Worm (Caenorhabditis elegans) whole organism, early embryonic: Measurements from ENCODE around the gene F53F1.4.
"Not testable (repeated sequence)": the region's sequence is repeated elsewhere in the genome, so short reads cannot be mapped to it uniquely, and the experiment has no call there.

ENCODE experiments used
- B0310.2 ChIP-seq: sonication (generic microtip); optimal IDR thresholded peaks from 2 replicates; lab custom pipeline; 2016; ENCODE audit warnings: mild to moderate bottlenecking, missing genetic modification characterization, missing compliant biosample characterization
- F13C5.2 ChIP-seq: sonication (generic microtip); optimal IDR thresholded peaks from 2 replicates; lab custom pipeline; 2017; ENCODE audit warnings: mild to moderate bottlenecking, missing genetic modification characterization, inconsistent platforms, missing compliant biosample characterization
- aly-1 ChIP-seq: sonication (generic microtip); optimal IDR thresholded peaks from 2 replicates; lab custom pipeline; 2016; ENCODE audit warnings: missing genetic modification characterization, missing compliant biosample characterization
- ama-1 ChIP-seq: fragments of 150-350 bp; optimal IDR thresholded peaks from 2 replicates; lab custom pipeline; 2014
- ceh-13 ChIP-seq: fragments of 200-800 bp; sonication (Bioruptor generic); optimal IDR thresholded peaks from 2 replicates; lab custom pipeline; 2018; ENCODE audit warnings: mild to moderate bottlenecking, missing genetic modification characterization, missing compliant biosample characterization
- ceh-36 ChIP-seq: sonication (generic microtip); optimal IDR thresholded peaks from 2 replicates; lab custom pipeline; 2016; ENCODE audit warnings: missing genetic modification characterization, inconsistent platforms, missing compliant biosample characterization
- ets-7 ChIP-seq: sonication (generic microtip); optimal IDR thresholded peaks from 2 replicates; lab custom pipeline; 2016; ENCODE audit warnings: missing genotype, missing genetic modification characterization, missing compliant biosample characterization
- flt-1 ChIP-seq: fragments of 200-800 bp; sonication (Bioruptor generic); IDR thresholded peaks from 2 replicates; pipeline ENCODE4 v1.3.6; 2022; ENCODE audit warnings: missing genetic modification characterization, missing compliant biosample characterization
- hmbx-1 ChIP-seq: sonication (generic microtip); optimal IDR thresholded peaks from 2 replicates; lab custom pipeline; 2016; ENCODE audit warnings: mild to moderate bottlenecking, missing genetic modification characterization, missing compliant biosample characterization
- hmg-4 ChIP-seq: fragments of 200-800 bp; sonication (Bioruptor generic); optimal IDR thresholded peaks from 2 replicates; lab custom pipeline; 2018; ENCODE audit warnings: mild to moderate bottlenecking, missing genetic modification characterization, missing compliant biosample characterization
- hnd-1 ChIP-seq: sonication (generic microtip); optimal IDR thresholded peaks from 2 replicates; lab custom pipeline; 2016; ENCODE audit warnings: missing genetic modification characterization, missing compliant biosample characterization
- pes-1 ChIP-seq: fragments of 200-800 bp; sonication (Bioruptor generic); IDR thresholded peaks from 2 replicates; pipeline ENCODE4 v1.3.6; 2022; ENCODE audit warnings: missing genetic modification reagents, missing genetic modification characterization, missing compliant biosample characterization
- scrt-1 ChIP-seq: fragments of 200-800 bp; sonication (Bioruptor generic); IDR thresholded peaks from 2 replicates; pipeline ENCODE4 v1.3.6; 2022; ENCODE audit warnings: missing genetic modification characterization, missing compliant biosample characterization
- sea-1 ChIP-seq: fragments of 200-800 bp; sonication (Bioruptor generic); conservative IDR thresholded peaks from 2 replicates; pipeline ENCODE4 v1.3.6; 2022; ENCODE audit warnings: missing genetic modification characterization, missing compliant biosample characterization
- tbx-11 ChIP-seq: fragments of 200-800 bp; sonication (Bioruptor generic); IDR thresholded peaks from 2 replicates; pipeline ENCODE4 v1.3.6; 2022; ENCODE audit warnings: missing genetic modification characterization, missing compliant biosample characterization
- tbx-37 ChIP-seq: fragments of 200-800 bp; sonication (Bioruptor generic); conservative IDR thresholded peaks from 2 replicates; pipeline ENCODE4 v1.3.6; 2022; ENCODE audit warnings: missing genetic modification reagents, missing genetic modification characterization, missing compliant biosample characterization
- tra-4 ChIP-seq: sonication (generic microtip); optimal IDR thresholded peaks from 2 replicates; lab custom pipeline; 2017; ENCODE audit warnings: missing genetic modification characterization, missing compliant biosample characterization

Gene F53F1.4

ce11 chrV:13432364-13432763, 21.5 kb downstream of the F53F1.4 start, which contains the start of gene srd-17:
Gene srd-17 (minus strand): TSS chrV:13432714.
- TF ChIP-seq hmg-4 (GFP tag; lab: Kevin White, UChicago) (no peak), hnd-1 (tag; lab: Kevin White, UChicago) (no peak), ceh-36 (tag; lab: Kevin White, UChicago) (no peak), ama-1 (no peak), hmbx-1 (tag; lab: Kevin White, UChicago) (no peak), F13C5.2 (tag; lab: Kevin White, UChicago) (no peak), flt-1 (GFP tag; lab: Robert Waterston, UW) (no peak), ets-7 (tag; lab: Kevin White, UChicago) (no peak), tra-4 (tag; lab: Kevin White, UChicago) (no peak), ceh-13 (GFP tag; lab: Kevin White, UChicago) (no peak), B0310.2 (no peak), tbx-11 (GFP tag; lab: Robert Waterston, UW) (no peak), scrt-1 (GFP tag; lab: Robert Waterston, UW) (no peak), sea-1 (GFP tag; lab: Robert Waterston, UW) (no peak), pes-1 (no peak), tbx-37 (GFP tag; lab: Robert Waterston, UW) (no peak)

- no peak for TF ChIP-seq tbx-37 (GFP tag; lab: Robert Waterston, UW)
- peak; percentile 33 for TF ChIP-seq F13C5.2 (tag; lab: Kevin White, UChicago)
Measured at ce11 chrV:13437473-13438074, 26.7 kb downstream of the F53F1.4 start, which contains the start of gene mes-4. Gene mes-4 (minus strand): TSS chrV:13437545.

- TF ChIP-seq B0310.2: no peak
- no peak for TF ChIP-seq F13C5.2 (tag; lab: Kevin White, UChicago)
- TF ChIP-seq scrt-1 (GFP tag; lab: Robert Waterston, UW): no peak
- TF ChIP-seq hmbx-1 (tag; lab: Kevin White, UChicago): no peak
Measured at ce11 chrV:13441661-13442060, 30.8 kb downstream of the F53F1.4 start, which contains the start of gene col-162. Gene col-162 (plus strand): TSS chrV:13441961.

ce11 chrV:13442819-13443218, 31.9 kb downstream of the F53F1.4 start:
- TF ChIP-seq tbx-37 (GFP tag; lab: Robert Waterston, UW) (no peak), F13C5.2 (tag; lab: Kevin White, UChicago) (no peak), hmbx-1 (tag; lab: Kevin White, UChicago) (no peak), tbx-11 (GFP tag; lab: Robert Waterston, UW) (no peak), flt-1 (GFP tag; lab: Robert Waterston, UW) (no peak), ceh-36 (tag; lab: Kevin White, UChicago) (no peak), scrt-1 (GFP tag; lab: Robert Waterston, UW) (no peak)

- TF ChIP-seq F13C5.2 (tag; lab: Kevin White, UChicago); ama-1; hnd-1 (tag; lab: Kevin White, UChicago): not testable (repeated sequence)
Measured at ce11 chrV:13443535-13443934, 32.7 kb downstream of the F53F1.4 start, which contains the start of gene Y2H9A.6. Gene Y2H9A.6 (plus strand): TSS chrV:13443835.

- TF ChIP-seq flt-1 (GFP tag; lab: Robert Waterston, UW) (no peak), ets-7 (tag; lab: Kevin White, UChicago) (no peak), tbx-37 (GFP tag; lab: Robert Waterston, UW) (no peak), hmg-4 (GFP tag; lab: Kevin White, UChicago) (no peak), sea-1 (GFP tag; lab: Robert Waterston, UW) (no peak), tbx-11 (GFP tag; lab: Robert Waterston, UW) (no peak), B0310.2 (no peak), tra-4 (tag; lab: Kevin White, UChicago) (no peak), hmbx-1 (tag; lab: Kevin White, UChicago) (no peak), aly-1 (tag; lab: Kevin White, UChicago) (no peak), ceh-13 (GFP tag; lab: Kevin White, UChicago) (no peak), ama-1 (no peak)
Measured at ce11 chrV:13445229-13445949, 34.5 kb downstream of the F53F1.4 start, which contains the start of gene Y2H9A.4. Gene Y2H9A.4 (plus strand): TSS chrV:13445899.

- TF ChIP-seq hmbx-1 (tag; lab: Kevin White, UChicago) (no peak), pes-1 (no peak), flt-1 (GFP tag; lab: Robert Waterston, UW) (no peak)
Measured at ce11 chrV:13453334-13453733, 42.5 kb downstream of the F53F1.4 start, which contains the start of gene lurp-2. Gene lurp-2 (plus strand): TSS chrV:13453634.

ce11 chrV:13455448-13455847, 44.6 kb downstream of the F53F1.4 start, which contains the start of gene lurp-3:
Gene lurp-3 (plus strand): TSS chrV:13455748.
- TF ChIP-seq F13C5.2 (tag; lab: Kevin White, UChicago) (no peak), hnd-1 (tag; lab: Kevin White, UChicago) (no peak), hmg-4 (GFP tag; lab: Kevin White, UChicago) (no peak), flt-1 (GFP tag; lab: Robert Waterston, UW) (no peak), sea-1 (GFP tag; lab: Robert Waterston, UW) (no peak), tra-4 (tag; lab: Kevin White, UChicago) (no peak), hmbx-1 (tag; lab: Kevin White, UChicago) (no peak), tbx-37 (GFP tag; lab: Robert Waterston, UW) (no peak), ceh-36 (tag; lab: Kevin White, UChicago) (no peak), B0310.2 (no peak), ets-7 (tag; lab: Kevin White, UChicago) (no peak), tbx-11 (GFP tag; lab: Robert Waterston, UW) (no peak), ceh-13 (GFP tag; lab: Kevin White, UChicago) (no peak), aly-1 (tag; lab: Kevin White, UChicago) (no peak), ama-1 (no peak)
